Worm (Caenorhabditis elegans) whole organism, L4 larva: Measurements from ENCODE around the gene paml-1.
A peak's percentile ranks its signal among the peaks of the same experiment; 100 is the strongest.

ENCODE experiments used
- Y5F2A.4 ChIP-seq: fragments of 200-800 bp; sonication (Bioruptor generic); optimal IDR thresholded peaks from 2 replicates; lab custom pipeline; 2018; ENCODE audit warnings: mild to moderate bottlenecking, missing genetic modification characterization, missing compliant biosample characterization
- ZK337.2 ChIP-seq: fragments of 200-800 bp; sonication (Bioruptor generic); IDR thresholded peaks from 2 replicates; pipeline ENCODE4 v1.3.6; 2022; ENCODE audit warnings: missing genetic modification reagents, missing genetic modification characterization, missing compliant biosample characterization
- ama-1 ChIP-seq: fragments of 150-350 bp; optimal IDR thresholded peaks from 2 replicates; lab custom pipeline; 2014; ENCODE audit warnings: inconsistent platforms, mixed read lengths
- ceh-32 ChIP-seq: sonication (generic microtip); optimal IDR thresholded peaks from 2 replicates; lab custom pipeline; 2016; ENCODE audit warnings: mild to moderate bottlenecking, missing genetic modification characterization, missing compliant biosample characterization; ENCODE audit not compliant: poor library complexity
- ceh-82 ChIP-seq: sonication (generic microtip); optimal IDR thresholded peaks from 2 replicates; lab custom pipeline; 2017; ENCODE audit warnings: missing biosample characterization, missing genetic modification characterization
- cey-2 ChIP-seq: sonication (generic microtip); optimal IDR thresholded peaks from 3 replicates; lab custom pipeline; 2017; ENCODE audit warnings: missing genetic modification characterization, mild to moderate bottlenecking, missing compliant biosample characterization, antibody characterized with exemption, borderline replicate concordance; ENCODE audit not compliant: insufficient read depth
- dmd-6 ChIP-seq: fragments of 200-800 bp; sonication (Bioruptor generic); IDR thresholded peaks from 2 replicates; pipeline ENCODE4 v1.3.6; 2022; ENCODE audit warnings: missing genetic modification reagents, missing genetic modification characterization, missing compliant biosample characterization
- dve-1 ChIP-seq: sonication (generic microtip); optimal IDR thresholded peaks from 2 replicates; lab custom pipeline; 2017; ENCODE audit warnings: antibody characterized with exemption, mild to moderate bottlenecking, missing genetic modification characterization, missing compliant biosample characterization; ENCODE audit not compliant: insufficient read depth
- egl-27 ChIP-seq: sonication (generic microtip); optimal IDR thresholded peaks from 3 replicates; lab custom pipeline; 2017; ENCODE audit warnings: missing biosample characterization, missing genetic modification reagents, missing genetic modification characterization
- madf-5 ChIP-seq, 2 experiments: fragments of 200-800 bp; sonication (Bioruptor generic); IDR thresholded peaks; 2 replicates each; pipeline ENCODE4 v1.3.6; 2022; ENCODE audit warnings: missing compliant biosample characterization in 2 of 2, missing genetic modification characterization in 2 of 2
- nhr-76 ChIP-seq: fragments of 150-350 bp; optimal IDR thresholded peaks from 2 replicates; lab custom pipeline; 2014; ENCODE audit warnings: missing biosample characterization, missing genetic modification characterization
- unc-62 ChIP-seq, 3 experiments: fragments of 150-350 bp in 1 of 3; sonication (generic microtip); optimal IDR thresholded peaks in 2 of 3; peaks in 1 of 3; 1 replicate in 1 of 3; 2 replicates in 2 of 3; lab custom pipeline; 2014 to 2017; ENCODE audit warnings: missing biosample characterization in 3 of 3, missing genetic modification characterization in 3 of 3, missing genetic modification reagents in 3 of 3, missing genotype in 1 of 3

DNA sequence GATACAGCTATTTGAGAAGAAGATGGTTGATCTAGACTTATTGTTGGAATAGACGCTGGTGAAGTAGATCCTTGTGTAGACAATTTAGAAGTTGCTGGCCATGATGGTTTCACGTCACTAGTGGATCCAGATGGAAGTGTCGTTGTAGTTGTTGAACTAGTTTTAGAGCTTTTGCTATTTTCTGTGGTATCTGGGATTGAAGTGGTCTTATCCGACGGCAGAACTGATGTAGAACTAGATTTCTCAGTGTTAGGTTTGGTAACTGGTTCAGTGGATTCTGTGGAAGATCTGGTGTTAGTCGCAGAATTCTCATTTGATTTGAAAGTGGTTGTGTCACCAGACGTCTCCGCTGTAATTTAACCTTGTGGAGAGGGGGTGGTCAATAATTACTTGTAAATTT is 2.2 kb downstream of the paml-1 start:
- TF ChIP-seq dmd-6 (GFP tag; lab: Robert Waterston, UW) (no peak), cey-2 (no peak), Y5F2A.4 (GFP tag; lab: Kevin White, UChicago) (no peak), ZK337.2 (no peak), ceh-82 (no peak), nhr-76 (no peak), egl-27 (no peak), ama-1 (no peak), madf-5 (GFP tag; IDR thresholded peaks at IDR 0.05; lab: Robert Waterston, UW) (no peak), unc-62 (GFP tag; optimal IDR thresholded peaks at IDR 0.05 in 1 of 2; lab: Kevin White, UChicago) (peak in 1 of 2 experiments; percentile 94), unc-62 (tag; optimal IDR thresholded peaks at IDR 0.05; lab: Kevin White, UChicago) (no peak), dve-1 (tag; lab: Kevin White, UChicago) (no peak), ceh-32 (no peak)
